Worm (Caenorhabditis elegans): ENCODE measurements around the gene cmk-1.

cmk-1 gene

DNA sequence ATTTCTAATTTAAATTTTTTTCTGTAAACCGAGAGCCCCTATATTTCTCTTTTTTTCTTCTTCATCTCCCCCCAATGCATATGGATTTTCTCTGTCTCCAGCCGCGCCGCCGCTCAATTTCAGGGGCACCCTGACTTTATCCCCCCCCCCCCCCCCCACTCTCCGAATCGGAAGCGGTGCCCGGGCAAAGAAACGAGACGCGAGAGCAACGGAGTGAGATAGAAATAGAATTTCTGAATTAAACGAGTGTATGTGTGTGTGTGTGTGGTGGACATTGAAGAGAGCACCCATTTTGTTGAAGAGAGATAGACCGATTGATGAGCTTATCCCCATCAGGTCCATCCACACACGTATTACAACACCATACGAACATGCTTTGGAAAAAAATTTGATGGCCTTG is 1.5 kb downstream of the cmk-1 start:
- TF ChIP-seq egl-27 (tag; optimal IDR thresholded peaks at IDR 0.05) (no peak), mml-1 (tag; optimal IDR thresholded peaks at IDR 0.05) (no peak), elt-2 (tag; optimal IDR thresholded peaks at IDR 0.05) (no peak), elt-3 (tag; optimal IDR thresholded peaks at IDR 0.05) (no peak), nfya-1 (tag; optimal IDR thresholded peaks at IDR 0.05; ENCODE audit: insufficient read depth) (peak; percentile 27), nhr-23 (tag; optimal IDR thresholded peaks at IDR 0.05) (no peak)

DNA sequence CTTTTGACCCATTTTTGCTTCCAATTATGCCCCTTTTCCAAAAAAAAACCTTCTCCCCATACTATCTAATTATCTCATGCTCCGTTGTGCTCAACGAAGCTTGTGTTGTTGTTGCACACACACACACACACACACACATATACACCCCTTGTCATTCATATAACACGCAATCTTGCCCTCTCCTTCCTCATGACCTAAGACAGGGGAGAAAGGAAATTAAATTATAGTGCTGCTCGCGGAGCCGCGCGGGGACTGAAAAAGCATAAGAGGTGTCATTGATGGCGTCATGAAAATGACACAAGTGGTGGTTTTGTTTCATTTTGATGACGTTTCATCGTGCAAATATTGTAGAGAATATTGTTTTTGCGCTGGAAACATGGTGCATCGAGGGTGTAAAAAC is 2.5 kb downstream of the cmk-1 start:
- TF ChIP-seq elt-2 (tag; optimal IDR thresholded peaks at IDR 0.05) (no peak), ceh-82 (tag; optimal IDR thresholded peaks at IDR 0.05) (no peak), nhr-11 (tag; optimal IDR thresholded peaks at IDR 0.05) (peak; percentile 41), nhr-23 (tag; optimal IDR thresholded peaks at IDR 0.05) (no peak), nhr-43 (tag; optimal IDR thresholded peaks at IDR 0.05; ENCODE audit: poor library complexity, severe bottlenecking) (no peak), R02D3.7 (tag; optimal IDR thresholded peaks at IDR 0.05) (no peak), ceh-9 (tag; optimal IDR thresholded peaks at IDR 0.05) (no peak), lin-39 (tag; optimal IDR thresholded peaks at IDR 0.05) (peak; percentile 40), hmg-11 (tag; optimal IDR thresholded peaks at IDR 0.05) (no peak)

DNA sequence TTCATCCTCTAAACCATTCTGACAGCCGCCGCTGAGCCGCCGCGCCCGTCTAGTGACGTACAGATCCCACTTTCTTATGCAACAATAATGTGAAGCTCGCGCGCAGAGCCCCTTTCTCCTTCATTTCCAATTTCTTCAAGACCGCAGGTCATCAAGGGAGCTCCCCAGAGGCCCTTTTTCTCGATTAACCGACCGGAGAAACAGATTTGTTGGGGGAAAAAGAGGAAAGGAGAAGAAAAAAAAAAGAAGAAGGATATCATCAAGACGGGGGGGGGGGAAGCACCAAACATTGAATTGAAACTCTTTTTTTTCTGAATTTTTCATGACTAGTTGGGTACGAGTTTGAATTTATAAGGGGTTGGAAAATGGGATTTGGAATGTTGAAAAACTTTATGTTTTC is 3.1 kb downstream of the cmk-1 start:
- TF ChIP-seq nhr-76 (tag; optimal IDR thresholded peaks at IDR 0.05) (no peak), lin-39 (tag; optimal IDR thresholded peaks at IDR 0.05) (peak; percentile 57), skn-1 (tag; optimal IDR thresholded peaks at IDR 0.05) (no peak)

DNA sequence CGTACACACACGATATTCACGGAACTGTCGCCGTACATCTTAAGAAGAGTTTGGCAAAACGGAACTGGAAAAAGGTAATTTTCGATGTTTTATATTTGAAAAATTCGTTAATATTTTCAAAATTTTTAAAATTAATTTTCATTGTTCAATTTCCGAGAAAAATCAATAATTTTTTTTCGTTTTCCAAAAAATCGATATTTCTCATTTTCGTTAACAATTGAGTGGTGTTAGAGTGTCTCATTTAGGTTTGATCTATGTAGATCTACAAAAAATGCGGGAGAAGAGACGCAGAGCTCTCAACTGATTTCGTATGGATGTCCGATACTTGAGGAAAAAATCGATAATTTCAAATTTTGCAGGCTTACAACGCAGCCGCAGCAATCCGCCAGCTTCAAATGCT is 8.8 kb downstream of the cmk-1 start:
- TF ChIP-seq ceh-28 (tag; optimal IDR thresholded peaks at IDR 0.05) (peak; percentile 69), daf-12 (tag; optimal IDR thresholded peaks at IDR 0.05) (no peak)

DNA sequence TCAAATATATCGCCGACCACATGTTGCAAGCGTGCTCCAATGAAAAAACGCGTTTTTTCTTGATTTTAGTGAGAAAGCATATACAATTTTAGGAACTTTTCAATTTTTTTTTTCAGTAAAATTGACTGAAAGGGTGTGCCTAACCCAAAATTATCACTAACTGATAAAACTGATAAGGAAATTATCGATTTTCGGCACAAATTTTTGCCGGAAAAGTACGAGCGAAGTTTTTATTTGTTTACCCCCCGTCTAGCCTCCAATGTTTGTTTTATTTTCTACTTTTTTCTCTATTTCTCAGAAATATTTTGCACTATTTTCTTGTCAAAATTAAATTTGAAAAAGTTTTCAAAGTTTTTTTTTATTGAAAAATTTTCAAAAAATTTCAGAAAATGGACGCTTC is 10.0 kb downstream of the cmk-1 start, which contains the start of gene ccm-2:
ccm-2 (plus strand) TSS at position 387 of the 400 bp plus-strand sequence.
- TF ChIP-seq elt-1 (tag; optimal IDR thresholded peaks at IDR 0.05) (no peak), elt-2 (tag; optimal IDR thresholded peaks at IDR 0.05) (peak; percentile 76), lin-39 (tag; optimal IDR thresholded peaks at IDR 0.05) (no peak), pqm-1 (tag; optimal IDR thresholded peaks at IDR 0.05) (peak; percentile 19), pha-4 (tag; optimal IDR thresholded peaks at IDR 0.05) (peak; percentile 46)

DNA sequence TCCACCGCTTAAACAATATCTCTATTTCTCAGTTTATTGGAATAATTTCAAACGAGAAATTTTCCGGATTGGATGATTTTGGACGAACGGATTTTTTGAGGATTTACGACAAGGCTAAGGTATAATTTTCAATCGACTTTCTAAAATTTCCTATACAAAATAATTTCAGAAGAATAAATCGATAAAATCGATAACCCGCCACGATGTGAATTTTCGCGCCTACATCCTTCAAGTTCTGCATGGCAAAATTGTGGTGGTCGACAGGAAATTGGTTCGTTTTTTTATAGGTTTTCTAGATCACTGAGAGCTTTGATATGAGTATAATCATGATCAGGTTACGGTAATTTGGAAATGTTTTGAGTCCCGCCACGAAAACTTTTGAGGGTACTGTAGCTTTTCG is 10.7 kb downstream of the cmk-1 start:
- no peak for TF ChIP-seq unc-62 (GFP tag; optimal IDR thresholded peaks at IDR 0.05)
- peak; percentile 30 for TF ChIP-seq ceh-28 (tag; optimal IDR thresholded peaks at IDR 0.05)
- no peak for TF ChIP-seq mdl-1 (tag; optimal IDR thresholded peaks at IDR 0.05)
- TF ChIP-seq unc-39 (tag; optimal IDR thresholded peaks at IDR 0.05), result no peak

DNA sequence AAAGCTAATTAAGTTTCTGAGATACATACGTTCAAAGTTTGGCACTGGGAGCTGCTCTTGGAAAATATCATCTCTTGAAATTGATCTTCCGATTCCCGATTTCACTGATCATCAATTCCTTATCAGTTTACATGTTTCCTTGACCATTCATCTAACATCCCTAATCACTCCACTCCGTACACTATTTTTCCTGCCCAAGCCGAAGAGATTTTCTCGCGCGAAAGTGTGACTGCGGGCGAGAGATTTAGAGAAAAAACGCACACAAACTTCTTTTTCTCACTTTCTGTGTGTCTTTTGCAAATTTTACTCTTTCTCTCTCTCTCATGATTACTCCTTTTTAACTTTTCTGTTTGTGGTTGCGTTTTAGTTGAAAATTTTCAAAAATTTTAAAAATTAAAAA is 12.9 kb downstream of the cmk-1 start:
- TF ChIP-seq ceh-28 (tag; optimal IDR thresholded peaks at IDR 0.05) (peak; percentile 33), ceh-9 (tag; optimal IDR thresholded peaks at IDR 0.05) (no peak), nfya-1 (tag; optimal IDR thresholded peaks at IDR 0.05; ENCODE audit: insufficient read depth) (peak; percentile 64), pqm-1 (tag; optimal IDR thresholded peaks at IDR 0.05) (peak; percentile 86), hmg-11 (tag; optimal IDR thresholded peaks at IDR 0.05) (peak; percentile 33), nhr-23 (tag; optimal IDR thresholded peaks at IDR 0.05) (peak; percentile 61), nhr-43 (tag; optimal IDR thresholded peaks at IDR 0.05; ENCODE audit: poor library complexity, severe bottlenecking) (peak; percentile 20), pha-4 (tag; optimal IDR thresholded peaks at IDR 0.05) (peak; percentile 76), lin-15B (tag; optimal IDR thresholded peaks at IDR 0.05) (peak; percentile 36), nhr-77 (tag; optimal IDR thresholded peaks at IDR 0.05) (no peak), lsy-12 (tag; optimal IDR thresholded peaks at IDR 0.05) (no peak), snpc-4 (tag; optimal IDR thresholded peaks at IDR 0.05) (peak; percentile 34), nhr-25 (tag; optimal IDR thresholded peaks at IDR 0.05) (peak; percentile 0), ztf-4 (tag; optimal IDR thresholded peaks at IDR 0.05) (no peak), mml-1 (tag; optimal IDR thresholded peaks at IDR 0.05) (no peak), zag-1 (tag; optimal IDR thresholded peaks at IDR 0.05) (no peak), jun-1 (tag; optimal IDR thresholded peaks at IDR 0.05) (peak; percentile 43), elt-2 (tag; optimal IDR thresholded peaks at IDR 0.05) (peak; percentile 83), unc-39 (tag; optimal IDR thresholded peaks at IDR 0.05) (no peak), elt-1 (tag; optimal IDR thresholded peaks at IDR 0.05) (no peak), elt-3 (tag; optimal IDR thresholded peaks at IDR 0.05) (peak in 2 of 3 experiments; percentile 35 to 65), ZK546.5 (tag; optimal IDR thresholded peaks at IDR 0.05) (no peak), egl-27 (tag; optimal IDR thresholded peaks at IDR 0.05) (no peak), nhr-76 (tag; optimal IDR thresholded peaks at IDR 0.05) (no peak)

All from whole organism, L3 larva.